Fruit fly (Drosophila melanogaster) whole organism, embryonic: ENCODE measurements around the gene Cyp12a5.
A peak's percentile ranks its signal among the peaks of the same experiment; 100 is the strongest.

Experiments used
- Abd-B ChIP-seq: fragments of 200-800 bp; sonication (Bioruptor generic); optimal IDR thresholded peaks from 2 replicates; lab custom pipeline; 2018; ENCODE audit warnings: missing biosample characterization, mild to moderate bottlenecking, missing genetic modification characterization, moderate library complexity
- Awh ChIP-seq: fragments of 200-800 bp; sonication (Bioruptor generic); IDR thresholded peaks from 2 replicates; pipeline ENCODE4, ENCODE4 v1.3.6; 2022; ENCODE audit warnings: missing biosample characterization, missing genetic modification characterization
- Blimp-1 ChIP-seq: fragments of 200-800 bp; sonication (Bioruptor generic); optimal IDR thresholded peaks from 3 replicates; lab custom pipeline; 2018; ENCODE audit warnings: missing biosample characterization, missing genetic modification characterization, mild to moderate bottlenecking, moderate library complexity, missing genetic modification reagents
- BtbVII ChIP-seq: fragments of 200-800 bp; sonication (Bioruptor generic); optimal IDR thresholded peaks from 3 replicates; lab custom pipeline; 2017; ENCODE audit warnings: missing biosample characterization, mild to moderate bottlenecking, missing genetic modification characterization
- CG10147 ChIP-seq: fragments of 200-800 bp; sonication (Bioruptor generic); optimal IDR thresholded peaks from 2 replicates; lab custom pipeline; 2019; ENCODE audit warnings: missing biosample characterization, mild to moderate bottlenecking, missing genetic modification characterization, moderate library complexity
- CG10979 ChIP-seq: fragments of 200-800 bp; sonication (Bioruptor generic); optimal IDR thresholded peaks from 2 replicates; lab custom pipeline; 2018; ENCODE audit warnings: missing biosample characterization, mild to moderate bottlenecking, missing genetic modification characterization, moderate library complexity
- CG11504 ChIP-seq: fragments of 200-800 bp; sonication (Bioruptor generic); optimal IDR thresholded peaks from 3 replicates; lab custom pipeline; 2019; ENCODE audit warnings: missing biosample characterization, mild to moderate bottlenecking, missing genetic modification characterization, moderate library complexity
- CG11723 ChIP-seq: fragments of 200-800 bp; sonication (Bioruptor generic); optimal IDR thresholded peaks from 2 replicates; lab custom pipeline; 2017; ENCODE audit warnings: missing biosample characterization, mild to moderate bottlenecking, missing genetic modification characterization
- CG12155 ChIP-seq: fragments of 200-800 bp; sonication (Bioruptor generic); optimal IDR thresholded peaks from 3 replicates; lab custom pipeline; 2016; ENCODE audit warnings: missing biosample characterization, missing genetic modification characterization
- CG12391 ChIP-seq: fragments of 200-800 bp; sonication (Bioruptor generic); optimal IDR thresholded peaks from 3 replicates; lab custom pipeline; 2018; ENCODE audit warnings: missing biosample characterization, mild to moderate bottlenecking, missing genetic modification characterization, moderate library complexity
- CG15011 ChIP-seq: fragments of 200-800 bp; sonication (Bioruptor generic); optimal IDR thresholded peaks from 3 replicates; lab custom pipeline; 2018; ENCODE audit warnings: missing biosample characterization, mild to moderate bottlenecking, missing genetic modification characterization
- CG17328 ChIP-seq: fragments of 200-800 bp; sonication (Bioruptor generic); IDR thresholded peaks from 2 replicates; pipeline ENCODE4 v1.3.6; 2022; ENCODE audit warnings: missing biosample characterization, missing genetic modification characterization
- CG17568 ChIP-seq: fragments of 200-800 bp; sonication (Bioruptor generic); optimal IDR thresholded peaks from 2 replicates; lab custom pipeline; 2018; ENCODE audit warnings: missing biosample characterization, mild to moderate bottlenecking, missing genetic modification characterization, moderate library complexity
- CG18599 ChIP-seq: fragments of 200-800 bp; sonication (Bioruptor generic); optimal IDR thresholded peaks from 3 replicates; lab custom pipeline; 2017; ENCODE audit warnings: missing biosample characterization, missing genetic modification characterization, mild to moderate bottlenecking, moderate library complexity, missing genetic modification reagents
- CG32767 ChIP-seq: fragments of 200-800 bp; sonication (Bioruptor generic); IDR thresholded peaks from 2 replicates; pipeline ENCODE4 v1.3.6; 2022; ENCODE audit warnings: missing biosample characterization, missing genetic modification characterization
- CG6254 ChIP-seq: fragments of 200-800 bp; sonication (Bioruptor generic); optimal IDR thresholded peaks from 3 replicates; lab custom pipeline; 2017; ENCODE audit warnings: mild to moderate bottlenecking, missing biosample characterization, missing genetic modification reagents, missing genetic modification characterization
- CG8359 ChIP-seq: fragments of 200-800 bp; sonication (Bioruptor generic); optimal IDR thresholded peaks from 2 replicates; lab custom pipeline; 2017; ENCODE audit warnings: missing biosample characterization, mild to moderate bottlenecking, missing genetic modification characterization, borderline replicate concordance
- CTCF ChIP-seq: fragments of 200-800 bp; sonication (Bioruptor generic); optimal IDR thresholded peaks from 2 replicates; lab custom pipeline; 2017; ENCODE audit warnings: missing biosample characterization, mild to moderate bottlenecking, missing genetic modification characterization, moderate library complexity
- Drgx ChIP-seq: fragments of 200-800 bp; sonication (Bioruptor generic); IDR thresholded peaks from 2 replicates; pipeline ENCODE4 v1.3.6; 2022; ENCODE audit warnings: missing biosample characterization, missing genetic modification characterization
- Gug ChIP-seq: fragments of 200-800 bp; sonication (Bioruptor generic); IDR thresholded peaks from 4 replicates; pipeline ENCODE4 v1.3.6; 2022; ENCODE audit warnings: missing biosample characterization, missing genetic modification characterization
- Hmx ChIP-seq: fragments of 200-800 bp; sonication (Bioruptor generic); optimal IDR thresholded peaks from 2 replicates; lab custom pipeline; 2016; ENCODE audit warnings: missing biosample characterization, missing genetic modification characterization
- Hr78 ChIP-seq, 2 experiments: fragments of 200-800 bp in 1 of 2; fragments of >200 bp in 1 of 2; sonication (Bioruptor generic) in 1 of 2; optimal IDR thresholded peaks; 2 replicates each; lab custom pipeline; 2017 to 2019; ENCODE audit warnings: missing biosample characterization in 2 of 2, missing genetic modification characterization in 2 of 2, mild to moderate bottlenecking in 1 of 2, moderate library complexity in 1 of 2
- MESR4 ChIP-seq: fragments of 200-800 bp; sonication (Bioruptor generic); optimal IDR thresholded peaks from 2 replicates; lab custom pipeline; 2018; ENCODE audit warnings: missing biosample characterization, mild to moderate bottlenecking, missing genetic modification characterization, moderate library complexity
- NK7.1 ChIP-seq: fragments of 200-800 bp; sonication (Bioruptor generic); optimal IDR thresholded peaks from 3 replicates; lab custom pipeline; 2016; ENCODE audit warnings: missing biosample characterization, missing genetic modification characterization
- NfI ChIP-seq: fragments of 200-800 bp; sonication (Bioruptor generic); optimal IDR thresholded peaks from 3 replicates; lab custom pipeline; 2018; ENCODE audit warnings: missing biosample characterization, mild to moderate bottlenecking, missing genetic modification characterization, moderate library complexity
- Oli ChIP-seq: fragments of 200-800 bp; sonication (Bioruptor generic); optimal IDR thresholded peaks from 2 replicates; lab custom pipeline; 2018; ENCODE audit warnings: missing biosample characterization, mild to moderate bottlenecking, missing genetic modification characterization, moderate library complexity
- Pdp1 ChIP-seq, 2 experiments: fragments of 200-800 bp; sonication (Bioruptor generic); optimal IDR thresholded peaks; 3 replicates each; lab custom pipeline; 2016; ENCODE audit warnings: missing biosample characterization in 2 of 2, missing genetic modification characterization in 2 of 2, mild to moderate bottlenecking in 1 of 2, moderate library complexity in 1 of 2
- Scr ChIP-seq: fragments of 200-800 bp; sonication (Bioruptor generic); IDR thresholded peaks from 2 replicates; pipeline ENCODE4 v1.3.6; 2022; ENCODE audit warnings: missing biosample characterization, missing genetic modification characterization; ENCODE audit not compliant: partially characterized antibody
- bcd ChIP-seq: fragments of 200-800 bp; sonication (Bioruptor generic); optimal IDR thresholded peaks from 2 replicates; lab custom pipeline; 2017; ENCODE audit warnings: missing biosample characterization, mild to moderate bottlenecking, missing genetic modification characterization
- chinmo ChIP-seq: fragments of 200-800 bp; sonication (Bioruptor generic); IDR thresholded peaks from 4 replicates; pipeline ENCODE4 v1.3.6; 2022; ENCODE audit warnings: missing biosample characterization, missing genetic modification characterization; ENCODE audit not compliant: partially characterized antibody
- chm ChIP-seq: fragments of 200-800 bp; sonication (Bioruptor generic); IDR thresholded peaks from 2 replicates; pipeline ENCODE4 v1.3.6; 2022; ENCODE audit warnings: missing biosample characterization, missing genetic modification characterization
- dmrt99B ChIP-seq: fragments of 200-800 bp; sonication (Bioruptor generic); optimal IDR thresholded peaks from 2 replicates; lab custom pipeline; 2018; ENCODE audit warnings: missing biosample characterization, mild to moderate bottlenecking, missing genetic modification characterization, moderate library complexity
- fd64A ChIP-seq: fragments of 200-800 bp; sonication (Bioruptor generic); optimal IDR thresholded peaks from 3 replicates; lab custom pipeline; 2018; ENCODE audit warnings: missing biosample characterization, mild to moderate bottlenecking, missing genetic modification characterization
- ftz-f1 ChIP-seq: fragments of 200-800 bp; sonication (Bioruptor generic); optimal IDR thresholded peaks from 2 replicates; lab custom pipeline; 2016; ENCODE audit warnings: missing biosample characterization, missing genetic modification characterization
- gce ChIP-seq: fragments of 200-800 bp; sonication (Bioruptor generic); IDR thresholded peaks from 3 replicates; pipeline ENCODE4 v1.3.6; 2022; ENCODE audit warnings: missing biosample characterization, missing genetic modification characterization
- gfzf ChIP-seq: fragments of 200-800 bp; sonication (Bioruptor generic); optimal IDR thresholded peaks from 2 replicates; lab custom pipeline; 2016; ENCODE audit warnings: missing biosample characterization, mild to moderate bottlenecking, missing genetic modification characterization, moderate library complexity
- maf-S ChIP-seq: fragments of 200-800 bp; sonication (Bioruptor generic); optimal IDR thresholded peaks from 2 replicates; lab custom pipeline; 2016; ENCODE audit warnings: missing biosample characterization, missing genetic modification characterization
- nmo ChIP-seq: fragments of 200-800 bp; sonication (Bioruptor generic); optimal IDR thresholded peaks from 2 replicates; lab custom pipeline; 2018; ENCODE audit warnings: missing biosample characterization, mild to moderate bottlenecking, missing genetic modification characterization, moderate library complexity
- row ChIP-seq: fragments of 200-800 bp; sonication (Bioruptor generic); IDR thresholded peaks from 3 replicates; pipeline ENCODE4 v1.3.6; 2022; ENCODE audit warnings: missing biosample characterization, missing genetic modification characterization
- sug ChIP-seq: fragments of 200-800 bp; optimal IDR thresholded peaks from 2 replicates; lab custom pipeline; 2019; ENCODE audit warnings: missing biosample characterization, mild to moderate bottlenecking, missing genetic modification characterization, moderate library complexity
- twi ChIP-seq: fragments of 200-800 bp; optimal IDR thresholded peaks from 2 replicates; lab custom pipeline; 2019; ENCODE audit warnings: missing biosample characterization, mild to moderate bottlenecking, missing genetic modification characterization, moderate library complexity
- yki ChIP-seq: fragments of >200 bp; optimal IDR thresholded peaks from 3 replicates; lab custom pipeline; 2018
- zf30C ChIP-seq: fragments of 200-800 bp; sonication (Bioruptor generic); optimal IDR thresholded peaks from 3 replicates; lab custom pipeline; 2018; ENCODE audit warnings: missing biosample characterization, mild to moderate bottlenecking, missing genetic modification characterization
- zfh1 ChIP-seq: fragments of 200-800 bp; sonication (Bioruptor generic); IDR thresholded peaks from 3 replicates; pipeline ENCODE4 v1.3.6; 2022; ENCODE audit warnings: missing biosample characterization, missing genetic modification characterization

Gene Cyp12a5

dm6 chr3R:19100098-19100497 lies 32.4 kb upstream of the Cyp12a5 start:
- peak in 1 of 2 experiments; percentile 12 for TF ChIP-seq Pdp1 (GFP tag; optimal IDR thresholded peaks at IDR 0.05; lab: Kevin White, UChicago)
- TF ChIP-seq MESR4, result no peak
- peak; percentile 82 for TF ChIP-seq sug (tag; lab: Kevin White, UChicago)
- TF ChIP-seq CG11723 (GFP tag; lab: Kevin White, UChicago), result no peak

- TF ChIP-seq Pdp1 (GFP tag; optimal IDR thresholded peaks at IDR 0.05; lab: Kevin White, UChicago), result peak in 1 of 2 experiments; percentile 71
- TF ChIP-seq Hr78 (GFP tag; optimal IDR thresholded peaks at IDR 0.05; lab: Kevin White, UChicago), result peak in 1 of 2 experiments; percentile 72
- TF ChIP-seq gfzf (GFP tag; lab: Kevin White, UChicago), result no peak
- no peak for TF ChIP-seq Hmx (GFP tag; lab: Kevin White, UChicago)
- TF ChIP-seq zfh1, result 0 out of 3 replicates have a peak, but pooled peaks have one; percentile 24
- peak; percentile 96 for TF ChIP-seq CG8359 (GFP tag; lab: Kevin White, UChicago)
- TF ChIP-seq CG10147 (GFP tag; lab: Kevin White, UChicago), result no peak
- TF ChIP-seq bcd (GFP tag; lab: Kevin White, UChicago), result no peak
- 0 out of 2 replicates have a peak, but pooled peaks have one; percentile 19 for TF ChIP-seq Awh (GFP tag; lab: Robert Waterston, UW)
These were observed 31.1 kb upstream of the Cyp12a5 start for dm6 chr3R:19101267-19101840.

- TF ChIP-seq NK7.1 (no peak), chinmo (GFP tag; lab: Robert Waterston, UW) (0 out of 4 replicates have a peak, but pooled peaks have one; percentile 27), CTCF (GFP tag; lab: Kevin White, UChicago) (peak; percentile 51)
These were observed 29.3 kb upstream of the Cyp12a5 start for dm6 chr3R:19103189-19103588.

dm6 chr3R:19104123-19104522 lies 28.3 kb upstream of the Cyp12a5 start:
- TF ChIP-seq BtbVII (GFP tag; lab: Kevin White, UChicago) (no peak), zf30C (GFP tag; lab: Kevin White, UChicago) (no peak), yki (lab: Kevin White, UChicago) (no peak), CG17568 (GFP tag; lab: Kevin White, UChicago) (no peak), CG6254 (GFP tag; lab: Kevin White, UChicago) (peak; percentile 18), dmrt99B (peak; percentile 9), nmo (GFP tag; lab: Kevin White, UChicago) (peak; percentile 10), Oli (tag; lab: Kevin White, UChicago) (peak; percentile 30), zfh1 (no peak), Scr (GFP tag; lab: Robert Waterston, UW) (no peak), Gug (GFP tag; lab: Robert Waterston, UW) (no peak), twi (tag; lab: Kevin White, UChicago) (no peak), CG12391 (tag; lab: Kevin White, UChicago) (peak; percentile 9), CG32767 (GFP tag; lab: Robert Waterston, UW) (no peak), Blimp-1 (peak; percentile 36), fd64A (GFP tag; lab: Kevin White, UChicago) (no peak), Drgx (GFP tag; lab: Robert Waterston, UW) (peak; percentile 84), row (GFP tag; lab: Robert Waterston, UW) (0 out of 3 replicates have a peak, but pooled peaks have one; percentile 10), CG10979 (tag; lab: Kevin White, UChicago) (peak; percentile 18), chm (GFP tag; lab: Robert Waterston, UW) (no peak), CG17328 (GFP tag; lab: Robert Waterston, UW) (peak; percentile 30; the same call in 1 of the 2 replicates), ftz-f1 (GFP tag; lab: Kevin White, UChicago) (no peak), CG11504 (peak; percentile 32), CG12155 (GFP tag; lab: Kevin White, UChicago) (no peak), NfI (no peak), gce (no peak), Abd-B (GFP tag; lab: Kevin White, UChicago) (no peak), CG15011 (GFP tag; lab: Kevin White, UChicago) (no peak), CG18599 (no peak), maf-S (GFP tag; lab: Kevin White, UChicago) (no peak)
